Fruit fly (Drosophila melanogaster) whole organism, embryonic: Measurements from ENCODE around the gene CG14903.

ENCODE experiments used
- Awh ChIP-seq: fragments of 200-800 bp; sonication (Bioruptor generic); IDR thresholded peaks from 2 replicates; pipeline ENCODE4, ENCODE4 v1.3.6; 2022; ENCODE audit warnings: missing biosample characterization, missing genetic modification characterization
- CG10274 ChIP-seq: fragments of 200-800 bp; sonication (Bioruptor generic); optimal IDR thresholded peaks from 3 replicates; lab custom pipeline; 2017; ENCODE audit warnings: missing biosample characterization, mild to moderate bottlenecking, missing genetic modification characterization
- CG11093 ChIP-seq: fragments of 200-800 bp; sonication (Bioruptor generic); IDR thresholded peaks from 3 replicates; pipeline ENCODE4 v1.3.6; 2022; ENCODE audit warnings: missing biosample characterization, missing genetic modification characterization
- CG11560 ChIP-seq: fragments of 200-800 bp; sonication (Bioruptor generic); IDR thresholded peaks from 3 replicates; pipeline ENCODE4 v1.3.6; 2022; ENCODE audit warnings: missing biosample characterization, missing genetic modification characterization
- CG12236 ChIP-seq: fragments of 200-800 bp; sonication (Bioruptor generic); optimal IDR thresholded peaks from 2 replicates; lab custom pipeline; 2016; ENCODE audit warnings: missing biosample characterization, missing genetic modification characterization
- CG14710 ChIP-seq: fragments of 200-800 bp; sonication (Bioruptor generic); optimal IDR thresholded peaks from 3 replicates; lab custom pipeline; 2019; ENCODE audit warnings: missing biosample characterization, mild to moderate bottlenecking, missing genetic modification characterization, moderate library complexity
- CG16815 ChIP-seq: fragments of 200-800 bp; sonication (Bioruptor generic); optimal IDR thresholded peaks from 3 replicates; lab custom pipeline; 2017; ENCODE audit warnings: missing biosample characterization, mild to moderate bottlenecking, missing genetic modification characterization
- CG17802 ChIP-seq: fragments of 200-800 bp; sonication (Bioruptor generic); optimal IDR thresholded peaks from 2 replicates; lab custom pipeline; 2018; ENCODE audit warnings: missing biosample characterization, mild to moderate bottlenecking, missing genetic modification characterization, moderate library complexity
- CG17912 ChIP-seq: fragments of 200-800 bp; sonication (Bioruptor generic); optimal IDR thresholded peaks from 2 replicates; lab custom pipeline; 2018; ENCODE audit warnings: missing biosample characterization, mild to moderate bottlenecking, missing genetic modification characterization
- CG2129 ChIP-seq: fragments of 200-800 bp; sonication (Bioruptor generic); IDR thresholded peaks from 2 replicates; pipeline ENCODE4 v1.3.6; 2022; ENCODE audit warnings: missing biosample characterization, missing genetic modification characterization; ENCODE audit not compliant: partially characterized antibody
- CG31441 ChIP-seq: fragments of 200-800 bp; sonication (Bioruptor generic); IDR thresholded peaks from 2 replicates; pipeline ENCODE4 v1.3.6; 2022; ENCODE audit warnings: missing biosample characterization, missing genetic modification characterization
- CG42726 ChIP-seq: fragments of 200-800 bp; sonication (Bioruptor generic); IDR thresholded peaks from 2 replicates; pipeline ENCODE4 v1.3.6; 2022; ENCODE audit warnings: missing biosample characterization, missing genetic modification characterization; ENCODE audit not compliant: partially characterized antibody
- CG5245 ChIP-seq: fragments of 200-800 bp; sonication (Bioruptor generic); optimal IDR thresholded peaks from 3 replicates; lab custom pipeline; 2016; ENCODE audit warnings: missing biosample characterization, missing genetic modification characterization
- CG7271 ChIP-seq: fragments of 200-800 bp; sonication (Bioruptor generic); optimal IDR thresholded peaks from 2 replicates; lab custom pipeline; 2018; ENCODE audit warnings: missing biosample characterization, mild to moderate bottlenecking, missing genetic modification characterization, moderate library complexity
- CG7928 ChIP-seq: fragments of 200-800 bp; sonication (Bioruptor generic); optimal IDR thresholded peaks from 2 replicates; lab custom pipeline; 2017; ENCODE audit warnings: missing biosample characterization, mild to moderate bottlenecking, missing genetic modification characterization
- CG8089 ChIP-seq: fragments of 200-800 bp; sonication (Bioruptor generic); optimal IDR thresholded peaks from 3 replicates; lab custom pipeline; 2016; ENCODE audit warnings: missing biosample characterization, missing genetic modification characterization
- CG8388 ChIP-seq: fragments of 200-800 bp; sonication (Bioruptor generic); optimal IDR thresholded peaks from 2 replicates; lab custom pipeline; 2019; ENCODE audit warnings: missing biosample characterization, mild to moderate bottlenecking, missing genetic modification characterization, moderate library complexity
- CG8924 ChIP-seq: fragments of 200-800 bp; optimal IDR thresholded peaks from 3 replicates; lab custom pipeline; 2019; ENCODE audit warnings: missing biosample characterization, mild to moderate bottlenecking, missing genetic modification characterization, moderate library complexity
- CG8944 ChIP-seq: fragments of 200-800 bp; sonication (Bioruptor generic); optimal IDR thresholded peaks from 3 replicates; lab custom pipeline; 2016; ENCODE audit warnings: missing biosample characterization, missing genetic modification characterization
- Dp ChIP-seq: fragments of 200-800 bp; sonication (Bioruptor generic); optimal IDR thresholded peaks from 2 replicates; lab custom pipeline; 2018; ENCODE audit warnings: missing biosample characterization, mild to moderate bottlenecking, missing genetic modification characterization, moderate library complexity
- Eip74EF ChIP-seq, 2 experiments: fragments of 200-800 bp in 1 of 2; fragments of >200 bp in 1 of 2; sonication (Bioruptor generic) in 1 of 2; optimal IDR thresholded peaks; 2 replicates each; lab custom pipeline; 2017 to 2019; ENCODE audit warnings: missing biosample characterization in 2 of 2, missing genetic modification characterization in 2 of 2, mild to moderate bottlenecking in 1 of 2, moderate library complexity in 1 of 2
- Elba2 ChIP-seq: fragments of 200-800 bp; sonication (Bioruptor generic); optimal IDR thresholded peaks from 3 replicates; lab custom pipeline; 2016; ENCODE audit warnings: missing biosample characterization, missing genetic modification characterization
- Fer2 ChIP-seq: fragments of 200-800 bp; sonication (Bioruptor generic); optimal IDR thresholded peaks from 2 replicates; lab custom pipeline; 2018; ENCODE audit warnings: missing biosample characterization, mild to moderate bottlenecking, missing genetic modification characterization, moderate library complexity
- H2.0 ChIP-seq: fragments of 200-800 bp; sonication (Bioruptor generic); IDR thresholded peaks from 2 replicates; pipeline ENCODE4 v1.3.6; 2022; ENCODE audit warnings: missing biosample characterization, missing genetic modification characterization
- Hey ChIP-seq: fragments of 200-800 bp; sonication (Bioruptor generic); optimal IDR thresholded peaks from 3 replicates; lab custom pipeline; 2018; ENCODE audit warnings: missing biosample characterization, mild to moderate bottlenecking, missing genetic modification characterization
- Lhr ChIP-seq: fragments of 200-800 bp; sonication (Bioruptor generic); optimal IDR thresholded peaks from 3 replicates; lab custom pipeline; 2017; ENCODE audit warnings: mild to moderate bottlenecking, missing biosample characterization, missing genetic modification reagents, missing genetic modification characterization
- Meics ChIP-seq: fragments of 200-800 bp; sonication (Bioruptor generic); optimal IDR thresholded peaks from 2 replicates; lab custom pipeline; 2017; ENCODE audit warnings: missing biosample characterization, mild to moderate bottlenecking, missing genetic modification characterization
- Mrtf ChIP-seq: fragments of 200-800 bp; sonication (Bioruptor generic); IDR thresholded peaks from 3 replicates; pipeline ENCODE4 v1.3.6; 2022; ENCODE audit warnings: missing biosample characterization, missing genetic modification characterization
- Opbp ChIP-seq: fragments of 200-800 bp; sonication (Bioruptor generic); IDR thresholded peaks from 3 replicates; pipeline ENCODE4 v1.3.6; 2022; ENCODE audit warnings: missing biosample characterization, missing genetic modification characterization; ENCODE audit not compliant: partially characterized antibody
- Sin3A ChIP-seq: fragments of >200 bp; optimal IDR thresholded peaks from 2 replicates; lab custom pipeline; 2018
- Sox100B ChIP-seq: fragments of 200-800 bp; sonication (Bioruptor generic); optimal IDR thresholded peaks from 3 replicates; lab custom pipeline; 2018; ENCODE audit warnings: missing biosample characterization, mild to moderate bottlenecking, missing genetic modification characterization
- Xrp1 ChIP-seq: fragments of 200-800 bp; sonication (Bioruptor generic); IDR thresholded peaks from 2 replicates; pipeline ENCODE4 v1.3.6; 2022; ENCODE audit warnings: missing biosample characterization, missing genetic modification characterization
- croc ChIP-seq: fragments of 200-800 bp; sonication (Bioruptor generic); conservative IDR thresholded peaks from 3 replicates; pipeline ENCODE4 v1.3.6; 2022; ENCODE audit warnings: missing biosample characterization, missing genetic modification characterization
- dati ChIP-seq: fragments of 200-800 bp; sonication (Bioruptor generic); IDR thresholded peaks from 2 replicates; pipeline ENCODE4 v1.3.6; 2022; ENCODE audit warnings: missing biosample characterization, missing genetic modification characterization
- dmrt11E ChIP-seq: fragments of 200-800 bp; sonication (Bioruptor generic); optimal IDR thresholded peaks from 3 replicates; lab custom pipeline; 2018; ENCODE audit warnings: missing biosample characterization, mild to moderate bottlenecking, missing genetic modification characterization, moderate library complexity
- fd3F ChIP-seq: fragments of 200-800 bp; sonication (Bioruptor generic); optimal IDR thresholded peaks from 2 replicates; lab custom pipeline; 2018; ENCODE audit warnings: missing biosample characterization, mild to moderate bottlenecking, missing genetic modification characterization, moderate library complexity
- gro ChIP-seq: fragments of 200-800 bp; sonication (Bioruptor generic); optimal IDR thresholded peaks from 2 replicates; lab custom pipeline; 2016; ENCODE audit warnings: missing biosample characterization, missing genetic modification characterization
- lab ChIP-seq: fragments of 200-800 bp; sonication (Bioruptor generic); optimal IDR thresholded peaks from 3 replicates; lab custom pipeline; 2017; ENCODE audit warnings: missing biosample characterization, missing genetic modification characterization, mild to moderate bottlenecking, moderate library complexity, missing genetic modification reagents
- lmd ChIP-seq: fragments of 200-800 bp; sonication (Bioruptor generic); IDR thresholded peaks from 2 replicates; pipeline ENCODE4 v1.3.6; 2022; ENCODE audit warnings: missing biosample characterization, missing genetic modification characterization
- mld ChIP-seq: fragments of 200-800 bp; sonication (Bioruptor generic); IDR thresholded peaks from 3 replicates; pipeline ENCODE4 v1.3.6; 2022; ENCODE audit warnings: missing biosample characterization, missing genetic modification characterization; ENCODE audit not compliant: partially characterized antibody
- nerfin-1 ChIP-seq: fragments of 200-800 bp; sonication (Bioruptor generic); optimal IDR thresholded peaks from 3 replicates; lab custom pipeline; 2019; ENCODE audit warnings: missing biosample characterization, mild to moderate bottlenecking, missing genetic modification characterization, moderate library complexity
- onecut ChIP-seq: fragments of 200-800 bp; sonication (Bioruptor generic); IDR thresholded peaks from 2 replicates; pipeline ENCODE4 v1.3.6; 2022; ENCODE audit warnings: missing biosample characterization, missing genetic modification characterization
- org-1 ChIP-seq: fragments of 200-800 bp; sonication (Bioruptor generic); optimal IDR thresholded peaks from 2 replicates; lab custom pipeline; 2017; ENCODE audit warnings: missing biosample characterization, missing genetic modification characterization
- peb ChIP-seq: fragments of 200-800 bp; sonication (Bioruptor generic); IDR thresholded peaks from 2 replicates; pipeline ENCODE4 v1.3.6; 2022; ENCODE audit warnings: missing biosample characterization, missing genetic modification characterization
- pfk ChIP-seq: fragments of 200-800 bp; sonication (Bioruptor generic); optimal IDR thresholded peaks from 2 replicates; lab custom pipeline; 2018; ENCODE audit warnings: missing biosample characterization, mild to moderate bottlenecking, missing genetic modification characterization, moderate library complexity
- rib ChIP-seq: fragments of 200-800 bp; sonication (Bioruptor generic); IDR thresholded peaks from 2 replicates; pipeline ENCODE4 v1.3.6; 2022; ENCODE audit warnings: missing biosample characterization, missing genetic modification characterization
- sima ChIP-seq: fragments of 200-800 bp; sonication (Bioruptor generic); optimal IDR thresholded peaks from 2 replicates; lab custom pipeline; 2016; ENCODE audit warnings: missing biosample characterization, missing genetic modification characterization
- sob ChIP-seq: fragments of 200-800 bp; sonication (Bioruptor generic); IDR thresholded peaks from 2 replicates; pipeline ENCODE4 v1.3.6; 2022; ENCODE audit warnings: missing biosample characterization, missing genetic modification characterization
- sqz ChIP-seq: fragments of 200-800 bp; sonication (Bioruptor generic); optimal IDR thresholded peaks from 3 replicates; lab custom pipeline; 2018; ENCODE audit warnings: missing biosample characterization, mild to moderate bottlenecking, missing genetic modification characterization
- twi ChIP-seq: fragments of 200-800 bp; optimal IDR thresholded peaks from 2 replicates; lab custom pipeline; 2019; ENCODE audit warnings: missing biosample characterization, mild to moderate bottlenecking, missing genetic modification characterization, moderate library complexity

Gene CG14903

DNA sequence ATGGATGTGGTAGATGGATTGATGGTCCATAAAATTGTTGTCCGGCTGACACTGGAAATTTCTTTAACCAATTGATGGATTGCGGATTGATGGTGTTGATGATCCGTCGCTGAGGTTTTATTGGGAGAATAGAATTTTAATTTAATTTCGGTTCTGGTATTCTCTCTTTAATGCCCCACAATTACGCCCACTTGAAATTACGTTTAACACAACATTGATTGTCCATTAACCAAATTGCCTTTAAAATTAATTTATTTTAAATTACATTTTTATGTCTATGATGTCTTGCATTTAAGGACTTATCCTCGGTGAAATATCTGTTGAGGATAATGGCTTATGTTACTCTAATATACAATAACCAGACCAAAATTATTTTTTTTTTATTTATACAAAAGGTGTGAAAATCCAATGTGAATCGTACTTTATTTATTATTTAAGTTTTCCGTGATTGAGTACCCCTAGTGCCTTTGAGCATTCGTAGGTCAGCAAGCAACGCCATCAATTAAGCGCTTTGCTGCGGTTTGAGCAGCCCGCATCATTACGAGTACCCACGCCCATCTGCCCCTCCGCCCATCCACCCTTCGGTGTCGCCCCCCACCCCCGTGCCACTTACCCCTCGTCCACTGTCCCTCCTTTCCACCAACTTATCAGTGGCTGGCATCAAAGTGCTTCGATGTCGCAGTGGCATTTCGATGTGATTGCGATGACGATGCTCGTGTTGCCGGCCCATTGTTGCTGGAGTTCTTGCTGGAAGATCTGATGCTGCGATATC lies 19.9 kb downstream of the CG14903 start (continued):
- TF ChIP-seq lmd (GFP tag; lab: Robert Waterston, UW) (no peak), CG7271 (tag; lab: Kevin White, UChicago) (no peak), onecut (no peak), peb (GFP tag; lab: Robert Waterston, UW) (no peak), Meics (GFP tag; lab: Kevin White, UChicago) (peak; percentile 11), CG17912 (GFP tag; lab: Kevin White, UChicago) (no peak), Mrtf (no peak), CG12236 (GFP tag; lab: Kevin White, UChicago) (no peak), croc (GFP tag; lab: Robert Waterston, UW) (no peak), twi (tag; lab: Kevin White, UChicago) (no peak), fd3F (GFP tag; lab: Kevin White, UChicago) (no peak), sima (GFP tag; lab: Kevin White, UChicago) (no peak), sob (GFP tag; lab: Robert Waterston, UW) (no peak), Sox100B (GFP tag; lab: Kevin White, UChicago) (peak; percentile 56), CG16815 (GFP tag; lab: Kevin White, UChicago) (no peak), CG11093 (no peak), pfk (GFP tag; lab: Kevin White, UChicago) (no peak), rib (no peak), CG11560 (tag; lab: Robert Waterston, UW) (no peak), dmrt11E (tag; lab: Kevin White, UChicago) (no peak), CG7928 (GFP tag; lab: Kevin White, UChicago) (no peak), Lhr (no peak), CG8089 (GFP tag; lab: Kevin White, UChicago) (no peak), Sin3A (lab: Kevin White, UChicago) (no peak), Dp (GFP tag; lab: Kevin White, UChicago) (no peak), lab (GFP tag; lab: Kevin White, UChicago) (peak; percentile 15), CG2129 (GFP tag; lab: Robert Waterston, UW) (no peak), Opbp (GFP tag; lab: Robert Waterston, UW) (no peak), dati (GFP tag; lab: Robert Waterston, UW) (no peak), CG17802 (tag; lab: Kevin White, UChicago) (peak; percentile 9), CG5245 (GFP tag; lab: Kevin White, UChicago) (no peak), CG8944 (GFP tag; lab: Kevin White, UChicago) (no peak), sqz (GFP tag; lab: Kevin White, UChicago) (no peak), gro (GFP tag; lab: Kevin White, UChicago) (no peak), CG10274 (no peak), Fer2 (tag; lab: Kevin White, UChicago) (no peak), CG31441 (GFP tag; lab: Robert Waterston, UW) (peak; percentile 47; the same call in 1 of the 2 replicates), org-1 (GFP tag; lab: Kevin White, UChicago) (no peak), CG42726 (GFP tag; lab: Robert Waterston, UW) (no peak), Eip74EF (GFP tag; optimal IDR thresholded peaks at IDR 0.05; lab: Kevin White, UChicago) (no peak), Xrp1 (no peak), Elba2 (GFP tag; lab: Kevin White, UChicago) (no peak), H2.0 (GFP tag; lab: Robert Waterston, UW) (no peak), nerfin-1 (tag; lab: Kevin White, UChicago) (no peak), mld (GFP tag; lab: Robert Waterston, UW) (no peak), CG8388 (no peak), Awh (GFP tag; lab: Robert Waterston, UW) (no peak), CG8924 (no peak), Hey (tag; lab: Kevin White, UChicago) (no peak), CG14710 (tag; lab: Kevin White, UChicago) (peak; percentile 61)
